Fruit fly (Drosophila melanogaster) whole organism, pupa: Measurements from ENCODE around the gene dimm.

Source experiments
- CG15710 ChIP-seq: fragments of 200-800 bp; sonication (Bioruptor generic); optimal IDR thresholded peaks from 2 replicates; lab custom pipeline; 2018; ENCODE audit warnings: missing biosample characterization, mild to moderate bottlenecking, missing genetic modification characterization, moderate library complexity
- CG34367 ChIP-seq: fragments of 200-800 bp; sonication (Bioruptor generic); optimal IDR thresholded peaks from 2 replicates; lab custom pipeline; 2018; ENCODE audit warnings: missing biosample characterization, mild to moderate bottlenecking, missing genetic modification characterization
- CG8301 ChIP-seq: fragments of 200-800 bp; sonication (Bioruptor generic); optimal IDR thresholded peaks from 2 replicates; lab custom pipeline; 2018; ENCODE audit warnings: missing biosample characterization, mild to moderate bottlenecking, missing genetic modification characterization

DNA sequence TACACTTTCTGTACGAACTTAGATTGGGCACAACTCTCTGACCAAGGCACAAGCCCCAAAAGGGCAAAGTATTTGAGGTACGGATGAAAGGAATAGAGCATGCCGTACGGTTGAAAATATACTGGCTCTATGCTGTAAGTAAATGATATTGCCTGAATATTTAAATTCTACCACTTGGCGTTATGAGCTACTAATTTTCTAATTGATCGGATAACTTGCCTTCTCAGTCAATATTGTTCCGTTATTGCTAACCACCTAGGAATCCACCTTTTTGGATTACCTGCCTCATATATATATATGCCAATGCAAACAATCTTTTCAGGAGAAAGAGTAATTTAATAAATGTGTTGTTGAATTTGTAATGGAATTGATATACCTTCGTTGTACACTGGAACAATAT lies 38.0 kb downstream of the dimm start, which contains the start of gene Gr39b:
- TF ChIP-seq CG34367 (tag; lab: Kevin White, UChicago) (no peak), CG15710 (tag; lab: Kevin White, UChicago) (no peak), CG8301 (tag; lab: Kevin White, UChicago) (no peak)
